Fruit fly (Drosophila melanogaster) whole organism, pupa: ENCODE measurements around the gene CG34279.

Experiments used
- CG14655 ChIP-seq: fragments of 200-800 bp; sonication (Bioruptor generic); optimal IDR thresholded peaks from 3 replicates; lab custom pipeline; 2017; ENCODE audit warnings: mild to moderate bottlenecking, missing biosample characterization, missing genetic modification reagents, missing genetic modification characterization
- CG32121 ChIP-seq: fragments of 200-800 bp; sonication (Bioruptor generic); IDR thresholded peaks from 2 replicates; pipeline ENCODE4 v1.3.6; 2022; ENCODE audit warnings: missing biosample characterization, missing genetic modification characterization
- D1 ChIP-seq: fragments of 200-800 bp; sonication (Bioruptor generic); optimal IDR thresholded peaks from 2 replicates; lab custom pipeline; 2018; ENCODE audit warnings: missing biosample characterization, mild to moderate bottlenecking, missing genetic modification characterization, moderate library complexity
- EcR ChIP-seq: fragments of 200-800 bp; sonication (Bioruptor generic); optimal IDR thresholded peaks from 3 replicates; lab custom pipeline; 2019; ENCODE audit warnings: missing biosample characterization, missing genetic modification characterization, mild to moderate bottlenecking, moderate library complexity, missing genetic modification reagents
- Pif1B ChIP-seq: fragments of 200-800 bp; sonication (Bioruptor generic); optimal IDR thresholded peaks from 3 replicates; lab custom pipeline; 2016; ENCODE audit warnings: missing biosample characterization, missing genetic modification characterization

DNA sequence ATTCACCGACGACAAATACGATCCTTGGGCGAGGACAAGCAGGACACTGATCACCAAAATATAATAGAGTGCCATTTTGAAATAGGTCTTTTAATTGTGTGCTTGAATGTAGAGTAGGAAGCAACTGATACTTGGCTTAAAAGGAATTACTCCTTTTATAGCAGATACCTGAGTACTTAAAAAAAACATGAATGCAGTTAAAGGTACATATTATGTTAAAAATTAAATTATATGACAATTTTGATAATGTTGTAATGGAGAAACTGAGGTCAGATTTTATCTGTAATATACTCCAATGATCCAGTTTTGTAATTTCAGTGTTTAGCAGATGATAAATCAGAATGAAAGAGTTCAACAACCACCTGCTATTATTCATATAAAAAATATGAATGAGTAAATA, 19.0 kb upstream of the CG34279 start, which contains the start of gene CG14332:
- TF ChIP-seq Pif1B (GFP tag; lab: Kevin White, UChicago): no peak
- no peak for TF ChIP-seq CG14655 (GFP tag; lab: Kevin White, UChicago)
- no peak for TF ChIP-seq EcR (GFP tag; lab: Kevin White, UChicago)
- TF ChIP-seq CG32121: no peak
- TF ChIP-seq D1 (tag; lab: Kevin White, UChicago): no peak
